Fruit fly (Drosophila melanogaster): ENCODE results near the gene CG18641.

Gene CG18641

dm6 chr2L:2380805-2381204 lies 34.3 kb downstream of the CG18641 start, which contains the start of gene Eogt (continued):
- TF ChIP-seq C15 (GFP tag; IDR thresholded peaks at IDR 0.05): peak; percentile 71; the same call in 1 of the 3 replicates
- peak; percentile 49 for TF ChIP-seq CG31365 (tag; optimal IDR thresholded peaks at IDR 0.05)
- no peak for TF ChIP-seq MESR4 (GFP tag; optimal IDR thresholded peaks at IDR 0.05)
- peak; percentile 96 for TF ChIP-seq CG11093 (GFP tag; IDR thresholded peaks at IDR 0.05)
- peak; percentile 55 for TF ChIP-seq CG7786 (GFP tag; optimal IDR thresholded peaks at IDR 0.05)
- TF ChIP-seq tll (GFP tag; optimal IDR thresholded peaks at IDR 0.05): peak in 1 of 2 experiments; percentile 28
- peak; percentile 88 for TF ChIP-seq CG17359 (tag; optimal IDR thresholded peaks at IDR 0.05)
- no peak for TF ChIP-seq HLH4C (GFP tag; IDR thresholded peaks at IDR 0.05; ENCODE audit: partially characterized antibody)
- peak; percentile 57 for TF ChIP-seq shn (GFP tag; optimal IDR thresholded peaks at IDR 0.05)
- TF ChIP-seq lmd (GFP tag; IDR thresholded peaks at IDR 0.05): peak; percentile 96
- peak; percentile 93 for TF ChIP-seq CG12942 (GFP tag; optimal IDR thresholded peaks at IDR 0.05)
- TF ChIP-seq Ets65A (GFP tag): peak; percentile 96
- TF ChIP-seq CG11398 (GFP tag; optimal IDR thresholded peaks at IDR 0.05): no peak
- TF ChIP-seq Rfx (GFP tag; IDR thresholded peaks at IDR 0.05): peak; percentile 97
- TF ChIP-seq sc (optimal IDR thresholded peaks at IDR 0.05): no peak
- TF ChIP-seq sc (GFP tag; optimal IDR thresholded peaks at IDR 0.05): peak; percentile 85
- no peak for TF ChIP-seq Trl (optimal IDR thresholded peaks at IDR 0.05)
- peak; percentile 59 for TF ChIP-seq Trl (GFP tag; optimal IDR thresholded peaks at IDR 0.05)
- TF ChIP-seq CG7928 (GFP tag; optimal IDR thresholded peaks at IDR 0.05): peak; percentile 59
- peak; percentile 32 for TF ChIP-seq CG3163 (GFP tag; optimal IDR thresholded peaks at IDR 0.05)
- peak; percentile 80 for TF ChIP-seq HHEX (GFP tag; optimal IDR thresholded peaks at IDR 0.05)
- peak; percentile 95 for TF ChIP-seq CG6272 (GFP tag; IDR thresholded peaks at IDR 0.05)
- TF ChIP-seq fd102C (GFP tag; optimal IDR thresholded peaks at IDR 0.05): peak; percentile 69
- peak; percentile 92 for TF ChIP-seq gsb (GFP tag; IDR thresholded peaks at IDR 0.05)
- no peak for TF ChIP-seq CG7963 (GFP tag; IDR thresholded peaks at IDR 0.05; ENCODE audit: partially characterized antibody)
- TF ChIP-seq crc (GFP tag; optimal IDR thresholded peaks at IDR 0.05): peak; percentile 49
- TF ChIP-seq hkb (optimal IDR thresholded peaks at IDR 0.05): no peak
- peak; percentile 96 for TF ChIP-seq hkb (GFP tag; IDR thresholded peaks at IDR 0.05)
- no peak for TF ChIP-seq HLHmδ (GFP tag; optimal IDR thresholded peaks at IDR 0.05)
- no peak for TF ChIP-seq sima (GFP tag; optimal IDR thresholded peaks at IDR 0.05)
- TF ChIP-seq peb (GFP tag; IDR thresholded peaks at IDR 0.05): peak; percentile 94
- TF ChIP-seq CG10209 (GFP tag; optimal IDR thresholded peaks at IDR 0.05): peak; percentile 94
- TF ChIP-seq Deaf1 (tag; optimal IDR thresholded peaks at IDR 0.05): peak; percentile 69
- TF ChIP-seq Oaz (GFP tag; IDR thresholded peaks at IDR 0.05): peak; percentile 95
- TF ChIP-seq org-1 (GFP tag; optimal IDR thresholded peaks at IDR 0.05): peak; percentile 83
- peak; percentile 83 for TF ChIP-seq Fer1 (GFP tag; optimal IDR thresholded peaks at IDR 0.05)
- TF ChIP-seq CG3847 (GFP tag; IDR thresholded peaks at IDR 0.05): peak; percentile 95
- TF ChIP-seq abd-A (tag; optimal IDR thresholded peaks at IDR 0.05): peak; percentile 76
- peak; percentile 74 for TF ChIP-seq CG4707 (GFP tag; optimal IDR thresholded peaks at IDR 0.05)
- TF ChIP-seq CG17385 (GFP tag; optimal IDR thresholded peaks at IDR 0.05): peak; percentile 88
- peak; percentile 94 for TF ChIP-seq Hr3 (GFP tag; optimal IDR thresholded peaks at IDR 0.05)
- TF ChIP-seq D19A (tag; optimal IDR thresholded peaks at IDR 0.05): peak; percentile 86
- peak; percentile 76 for TF ChIP-seq slou (GFP tag; optimal IDR thresholded peaks at IDR 0.05)
- peak; percentile 71 for TF ChIP-seq CG4854 (GFP tag; optimal IDR thresholded peaks at IDR 0.05)
- peak; percentile 40 for TF ChIP-seq Hey (tag; optimal IDR thresholded peaks at IDR 0.05)
- TF ChIP-seq hth (optimal IDR thresholded peaks at IDR 0.05): no peak
- peak; percentile 97 for TF ChIP-seq ttk (GFP tag; IDR thresholded peaks at IDR 0.05)
- TF ChIP-seq CG14710 (tag; optimal IDR thresholded peaks at IDR 0.05): peak; percentile 93
- TF ChIP-seq CG16813 (GFP tag; IDR thresholded peaks at IDR 0.05; ENCODE audit: partially characterized antibody): no peak
- peak; percentile 92 for TF ChIP-seq CG10979 (tag; optimal IDR thresholded peaks at IDR 0.05)
- TF ChIP-seq dmrt11E (tag; optimal IDR thresholded peaks at IDR 0.05): peak; percentile 98
- TF ChIP-seq CG17361 (GFP tag; IDR thresholded peaks at IDR 0.05): peak; percentile 90

All from whole organism, embryonic.